Fruit fly (Drosophila melanogaster): Measurements from ENCODE around the gene CRMP.

CRMP gene

DNA sequence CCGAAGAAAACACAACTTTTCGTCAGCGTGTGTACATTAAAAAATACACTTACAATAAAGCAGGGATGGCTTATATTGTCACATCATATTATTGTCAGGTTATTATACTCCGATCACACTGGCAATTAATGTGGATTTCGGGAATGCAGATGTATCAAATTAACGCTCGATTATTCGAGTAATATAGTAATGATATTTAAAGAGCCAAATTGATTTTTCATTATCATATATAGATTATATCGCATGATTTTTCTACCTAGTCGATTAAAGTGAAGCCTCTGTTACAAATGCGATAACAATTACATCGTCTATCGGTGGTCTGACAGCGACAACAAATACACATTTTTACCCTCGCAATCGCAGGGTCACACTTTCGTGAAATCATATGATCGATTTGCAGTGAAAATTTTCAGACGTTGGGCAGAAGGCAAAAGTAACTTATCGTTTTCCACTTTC lies 20.5 kb downstream of the CRMP start, which contains the start of the genes noi and Vha26 (continued):
- TF ChIP-seq phol (tag; optimal IDR thresholded peaks at IDR 0.05) (peak; percentile 76), ken (GFP tag; IDR thresholded peaks at IDR 0.05) (no peak), Hsf (GFP tag; optimal IDR thresholded peaks at IDR 0.05) (peak; percentile 38), btn (GFP tag; optimal IDR thresholded peaks at IDR 0.05) (no peak), CG9797 (GFP tag; optimal IDR thresholded peaks at IDR 0.05) (peak; percentile 86), CG5180 (GFP tag; optimal IDR thresholded peaks at IDR 0.05) (no peak), Ssrp (tag; optimal IDR thresholded peaks at IDR 0.05) (no peak), gsb (GFP tag; IDR thresholded peaks at IDR 0.05) (no peak), sqz (GFP tag; optimal IDR thresholded peaks at IDR 0.05) (no peak), Gug (GFP tag; IDR thresholded peaks at IDR 0.05) (0 out of 4 replicates have a peak, but pooled peaks have one; percentile 23), NFAT (GFP tag; IDR thresholded peaks at IDR 0.05) (no peak), inv (GFP tag; IDR thresholded peaks at IDR 0.05; ENCODE audit: partially characterized antibody) (peak; percentile 53; the same call in 1 of the 2 replicates), CG8388 (GFP tag; optimal IDR thresholded peaks at IDR 0.05) (no peak), CG7987 (GFP tag; optimal IDR thresholded peaks at IDR 0.05) (no peak), CG14441 (GFP tag; IDR thresholded peaks at IDR 0.05) (no peak), slou (GFP tag; optimal IDR thresholded peaks at IDR 0.05) (peak; percentile 10), Sox102F (GFP tag; optimal IDR thresholded peaks at IDR 0.05) (no peak), Hr51 (GFP tag; optimal IDR thresholded peaks at IDR 0.05) (peak in 1 of 2 experiments; percentile 48), CG31441 (GFP tag; IDR thresholded peaks at IDR 0.05) (no peak; the same call in 1 of the 2 replicates), Dbx (GFP tag; IDR thresholded peaks at IDR 0.05) (0 out of 3 replicates have a peak, but pooled peaks have one; percentile 19), Oli (tag; optimal IDR thresholded peaks at IDR 0.05) (no peak), Oaz (GFP tag; IDR thresholded peaks at IDR 0.05) (no peak), NC2α (GFP tag; optimal IDR thresholded peaks at IDR 0.05) (no peak), Xrp1 (GFP tag; IDR thresholded peaks at IDR 0.05) (peak; percentile 10; the same call in 1 of the 2 replicates), lmd (GFP tag; IDR thresholded peaks at IDR 0.05) (no peak), CG5245 (GFP tag; optimal IDR thresholded peaks at IDR 0.05) (no peak), CG18476 (GFP tag; optimal IDR thresholded peaks at IDR 0.05) (peak; percentile 58), Max (GFP tag; optimal IDR thresholded peaks at IDR 0.05) (peak; percentile 41), CG13624 (GFP tag; optimal IDR thresholded peaks at IDR 0.05) (peak; percentile 33), gcm2 (GFP tag; optimal IDR thresholded peaks at IDR 0.05) (no peak), twi (tag; optimal IDR thresholded peaks at IDR 0.05) (peak; percentile 45), MESR4 (GFP tag; optimal IDR thresholded peaks at IDR 0.05) (no peak), Stat92E (GFP tag; optimal IDR thresholded peaks at IDR 0.05) (peak in 1 of 3 experiments; percentile 50), crol (GFP tag; IDR thresholded peaks at IDR 0.05) (no peak), Nf-YA (GFP tag; IDR thresholded peaks at IDR 0.05) (no peak), Hr39 (optimal IDR thresholded peaks at IDR 0.05) (no peak), tin (GFP tag; optimal IDR thresholded peaks at IDR 0.05) (peak; percentile 39), kay (GFP tag; optimal IDR thresholded peaks at IDR 0.05) (no peak), CG6765 (GFP tag; optimal IDR thresholded peaks at IDR 0.05) (no peak), CG9609 (GFP tag; optimal IDR thresholded peaks at IDR 0.05) (no peak), CG6854 (GFP tag; optimal IDR thresholded peaks at IDR 0.05) (no peak), Fer2 (tag; optimal IDR thresholded peaks at IDR 0.05) (peak; percentile 8), lilli (GFP tag; optimal IDR thresholded peaks at IDR 0.05) (peak; percentile 54), Lim3 (GFP tag; IDR thresholded peaks at IDR 0.05) (no peak), Eip74EF (GFP tag; optimal IDR thresholded peaks at IDR 0.05) (no peak), CG13123 (GFP tag; optimal IDR thresholded peaks at IDR 0.05) (no peak), pnt (GFP tag; optimal IDR thresholded peaks at IDR 0.05) (no peak), lola (GFP tag; optimal IDR thresholded peaks at IDR 0.05) (peak in 2 of 3 experiments; percentile 45 to 100), hbn (GFP tag; IDR thresholded peaks at IDR 0.05; ENCODE audit: partially characterized antibody) (0 out of 2 replicates have a peak, but pooled peaks have one; percentile 27), CG10147 (GFP tag; optimal IDR thresholded peaks at IDR 0.05) (no peak)
